Worm (Caenorhabditis elegans) whole organism, young adult: ENCODE measurements around the gene R07B7.12.

Source experiments
- B0019.2 ChIP-seq: fragments of 200-800 bp; sonication (Bioruptor generic); conservative IDR thresholded peaks from 2 replicates; pipeline ENCODE4 v1.3.6; 2022; ENCODE audit warnings: missing genetic modification reagents, missing genetic modification characterization, missing compliant biosample characterization
- B0336.3 ChIP-seq: fragments of 200-800 bp; sonication (Bioruptor generic); IDR thresholded peaks from 2 replicates; pipeline ENCODE4 v1.3.6; 2022; ENCODE audit warnings: missing genetic modification characterization, missing compliant biosample characterization
- F10E7.11 ChIP-seq: sonication (generic microtip); optimal IDR thresholded peaks from 2 replicates; lab custom pipeline; 2017; ENCODE audit warnings: mild to moderate bottlenecking, missing genetic modification characterization, moderate library complexity, missing compliant biosample characterization
- F23B12.7 ChIP-seq: sonication (generic microtip); optimal IDR thresholded peaks from 2 replicates; lab custom pipeline; 2017; ENCODE audit warnings: missing genetic modification characterization, mild to moderate bottlenecking, missing compliant biosample characterization, antibody characterized with exemption, moderate library complexity; ENCODE audit not compliant: insufficient read depth
- F39B2.1 ChIP-seq: fragments of 200-800 bp; sonication (Bioruptor generic); IDR thresholded peaks from 2 replicates; pipeline ENCODE4 v1.3.6; 2022; ENCODE audit warnings: missing genetic modification reagents, missing genetic modification characterization, missing compliant biosample characterization
- F49E8.2 ChIP-seq: sonication (generic microtip); optimal IDR thresholded peaks from 3 replicates; lab custom pipeline; 2017; ENCODE audit warnings: missing genetic modification characterization, mild to moderate bottlenecking, missing compliant biosample characterization, antibody characterized with exemption, moderate library complexity; ENCODE audit not compliant: insufficient read depth
- F52B5.7 ChIP-seq: sonication (generic microtip); optimal IDR thresholded peaks from 2 replicates; lab custom pipeline; 2016; ENCODE audit warnings: mild to moderate bottlenecking, missing genetic modification characterization, missing compliant biosample characterization
- F57A8.1 ChIP-seq: fragments of 200-800 bp; sonication (Bioruptor generic); optimal IDR thresholded peaks from 2 replicates; lab custom pipeline; 2018; ENCODE audit warnings: mild to moderate bottlenecking, missing genetic modification characterization, moderate library complexity, missing compliant biosample characterization
- F57C9.4 ChIP-seq: sonication (generic microtip); optimal IDR thresholded peaks from 2 replicates; lab custom pipeline; 2017; ENCODE audit warnings: mild to moderate bottlenecking, missing genetic modification characterization, missing compliant biosample characterization
- T26A5.8 ChIP-seq: sonication (generic microtip); optimal IDR thresholded peaks from 2 replicates; lab custom pipeline; 2016; ENCODE audit warnings: missing genetic modification characterization, missing compliant biosample characterization
- Y53G8AR.9 ChIP-seq: fragments of 200-800 bp; sonication (Bioruptor generic); conservative IDR thresholded peaks from 2 replicates; pipeline ENCODE4 v1.3.6; 2022; ENCODE audit warnings: missing genetic modification reagents, missing genetic modification characterization, missing compliant biosample characterization
- ZK185.1 ChIP-seq: sonication (generic microtip); optimal IDR thresholded peaks from 2 replicates; lab custom pipeline; 2016; ENCODE audit warnings: mild to moderate bottlenecking, missing genetic modification characterization, missing compliant biosample characterization; ENCODE audit not compliant: poor library complexity, severe bottlenecking
- akir-1 ChIP-seq: fragments of 200-800 bp; sonication (Bioruptor generic); optimal IDR thresholded peaks from 2 replicates; lab custom pipeline; 2018; ENCODE audit warnings: mild to moderate bottlenecking, missing genetic modification characterization, moderate library complexity, missing compliant biosample characterization
- atf-7 ChIP-seq: sonication (generic microtip); optimal IDR thresholded peaks from 2 replicates; lab custom pipeline; 2017; ENCODE audit warnings: mild to moderate bottlenecking, missing genetic modification characterization, missing compliant biosample characterization
- athp-1 ChIP-seq: sonication (generic microtip); optimal IDR thresholded peaks from 2 replicates; lab custom pipeline; 2017; ENCODE audit warnings: mild to moderate bottlenecking, missing genetic modification characterization, missing compliant biosample characterization
- attf-5 ChIP-seq: fragments of 200-800 bp; sonication (Bioruptor generic); optimal IDR thresholded peaks from 2 replicates; lab custom pipeline; 2018; ENCODE audit warnings: mild to moderate bottlenecking, missing genetic modification characterization, missing compliant biosample characterization
- ccch-3 ChIP-seq: fragments of 200-800 bp; sonication (Bioruptor generic); optimal IDR thresholded peaks from 2 replicates; lab custom pipeline; 2018; ENCODE audit warnings: mild to moderate bottlenecking, missing genetic modification characterization, missing compliant biosample characterization
- ceh-27 ChIP-seq: fragments of 200-800 bp; sonication (Bioruptor generic); optimal IDR thresholded peaks from 2 replicates; lab custom pipeline; 2018; ENCODE audit warnings: mild to moderate bottlenecking, missing genetic modification characterization, moderate library complexity, missing compliant biosample characterization
- ceh-58 ChIP-seq: fragments of 200-800 bp; sonication (Bioruptor generic); IDR thresholded peaks from 2 replicates; pipeline ENCODE4 v1.3.6; 2022; ENCODE audit warnings: missing genetic modification characterization, missing compliant biosample characterization
- ceh-79 ChIP-seq: sonication (generic microtip); optimal IDR thresholded peaks from 2 replicates; lab custom pipeline; 2017; ENCODE audit warnings: mild to moderate bottlenecking, missing genetic modification characterization, missing compliant biosample characterization
- chd-7 ChIP-seq: sonication (generic microtip); optimal IDR thresholded peaks from 2 replicates; lab custom pipeline; 2016; ENCODE audit warnings: mild to moderate bottlenecking, missing genetic modification characterization, moderate library complexity, missing compliant biosample characterization
- dpff-1 ChIP-seq: sonication (generic microtip); optimal IDR thresholded peaks from 2 replicates; lab custom pipeline; 2017; ENCODE audit warnings: mild to moderate bottlenecking, missing genetic modification characterization, missing compliant biosample characterization
- egl-44 ChIP-seq: fragments of 200-800 bp; sonication (Bioruptor generic); IDR thresholded peaks from 2 replicates; pipeline ENCODE4 v1.3.6; 2022; ENCODE audit warnings: missing genetic modification reagents, missing genetic modification characterization, missing compliant biosample characterization
- egrh-3 ChIP-seq: fragments of 200-800 bp; sonication (Bioruptor generic); IDR thresholded peaks from 2 replicates; pipeline ENCODE4 v1.3.6; 2022; ENCODE audit warnings: missing genetic modification reagents, missing genetic modification characterization, missing compliant biosample characterization
- hlh-26 ChIP-seq: fragments of 200-800 bp; sonication (Bioruptor generic); conservative IDR thresholded peaks from 2 replicates; pipeline ENCODE4 v1.3.6; 2022; ENCODE audit warnings: missing genetic modification reagents, missing genetic modification characterization, missing compliant biosample characterization
- hmg-20 ChIP-seq: fragments of 200-800 bp; sonication (Bioruptor generic); IDR thresholded peaks from 2 replicates; pipeline ENCODE4 v1.3.6; 2022; ENCODE audit warnings: missing genetic modification reagents, missing genetic modification characterization, missing compliant biosample characterization
- let-526 ChIP-seq: fragments of 200-800 bp; sonication (Bioruptor generic); IDR thresholded peaks from 2 replicates; pipeline ENCODE4 v1.3.6; 2022; ENCODE audit warnings: missing genetic modification reagents, missing genetic modification characterization, missing compliant biosample characterization
- lin-40 ChIP-seq: sonication (generic microtip); optimal IDR thresholded peaks from 2 replicates; lab custom pipeline; 2016; ENCODE audit warnings: missing genetic modification characterization, mild to moderate bottlenecking, missing compliant biosample characterization, missing genotype, missing genetic modification reagents
- lir-1 ChIP-seq: fragments of 200-800 bp; sonication (Bioruptor generic); conservative IDR thresholded peaks from 2 replicates; pipeline ENCODE4 v1.3.6; 2022; ENCODE audit warnings: missing genetic modification reagents, missing genetic modification characterization, missing compliant biosample characterization
- madf-8 ChIP-seq: fragments of 200-800 bp; sonication (Bioruptor generic); conservative IDR thresholded peaks from 2 replicates; pipeline ENCODE4 v1.3.6; 2022; ENCODE audit warnings: missing genetic modification reagents, missing genetic modification characterization, missing compliant biosample characterization
- mel-28 ChIP-seq: sonication (generic microtip); optimal IDR thresholded peaks from 2 replicates; lab custom pipeline; 2016; ENCODE audit warnings: borderline replicate concordance, mild to moderate bottlenecking, missing genetic modification characterization, missing compliant biosample characterization
- mxl-1 ChIP-seq: sonication (generic microtip); optimal IDR thresholded peaks from 2 replicates; lab custom pipeline; 2016; ENCODE audit warnings: missing genetic modification characterization, missing compliant biosample characterization
- nfyb-1 ChIP-seq: fragments of 200-800 bp; sonication (Bioruptor generic); IDR thresholded peaks from 2 replicates; pipeline ENCODE4 v1.3.6; 2022; ENCODE audit warnings: missing genetic modification reagents, missing genetic modification characterization, missing compliant biosample characterization
- nhr-80 ChIP-seq: sonication (generic microtip); optimal IDR thresholded peaks from 2 replicates; lab custom pipeline; 2016; ENCODE audit warnings: missing genetic modification characterization, missing compliant biosample characterization
- nhr-90 ChIP-seq: sonication (generic microtip); optimal IDR thresholded peaks from 2 replicates; lab custom pipeline; 2016; ENCODE audit warnings: missing genotype, mild to moderate bottlenecking, missing genetic modification characterization, missing compliant biosample characterization
- pbrm-1 ChIP-seq: fragments of 200-800 bp; sonication (Bioruptor generic); IDR thresholded peaks from 2 replicates; pipeline ENCODE4 v1.3.6; 2022; ENCODE audit warnings: missing genetic modification reagents, missing genetic modification characterization, missing compliant biosample characterization
- rpc-1 ChIP-seq, 2 experiments: fragments of 150-350 bp in 1 of 2; sonication (generic microtip) in 1 of 2; optimal IDR thresholded peaks; 2 replicates each; lab custom pipeline; 2014 to 2018; ENCODE audit warnings: missing biosample characterization in 1 of 2, missing genetic modification characterization in 1 of 2, missing genetic modification reagents in 1 of 2, missing genotype in 1 of 2
- sea-2 ChIP-seq: fragments of 200-800 bp; sonication (Bioruptor generic); IDR thresholded peaks from 2 replicates; pipeline ENCODE4 v1.3.6; 2022; ENCODE audit warnings: missing genetic modification characterization, missing compliant biosample characterization
- tlf-1 ChIP-seq: fragments of 200-800 bp; sonication (Bioruptor generic); optimal IDR thresholded peaks from 2 replicates; lab custom pipeline; 2018; ENCODE audit warnings: mild to moderate bottlenecking, missing genetic modification characterization, missing compliant biosample characterization
- unc-62 ChIP-seq: fragments of 150-350 bp; optimal IDR thresholded peaks from 2 replicates; lab custom pipeline; 2014; ENCODE audit warnings: missing biosample characterization, missing genetic modification reagents, missing genetic modification characterization
- ztf-18 ChIP-seq: sonication (generic microtip); optimal IDR thresholded peaks from 2 replicates; lab custom pipeline; 2016; ENCODE audit warnings: missing genotype, mild to moderate bottlenecking, missing genetic modification characterization, missing compliant biosample characterization
- ztf-26 ChIP-seq: sonication (generic microtip); optimal IDR thresholded peaks from 2 replicates; lab custom pipeline; 2017; ENCODE audit warnings: missing genetic modification characterization, missing compliant biosample characterization
- ztf-6 ChIP-seq: fragments of 200-800 bp; sonication (Bioruptor generic); IDR thresholded peaks from 2 replicates; pipeline ENCODE4 v1.3.6; 2022; ENCODE audit warnings: missing genetic modification reagents, missing genetic modification characterization, missing compliant biosample characterization

R07B7.12 gene

DNA sequence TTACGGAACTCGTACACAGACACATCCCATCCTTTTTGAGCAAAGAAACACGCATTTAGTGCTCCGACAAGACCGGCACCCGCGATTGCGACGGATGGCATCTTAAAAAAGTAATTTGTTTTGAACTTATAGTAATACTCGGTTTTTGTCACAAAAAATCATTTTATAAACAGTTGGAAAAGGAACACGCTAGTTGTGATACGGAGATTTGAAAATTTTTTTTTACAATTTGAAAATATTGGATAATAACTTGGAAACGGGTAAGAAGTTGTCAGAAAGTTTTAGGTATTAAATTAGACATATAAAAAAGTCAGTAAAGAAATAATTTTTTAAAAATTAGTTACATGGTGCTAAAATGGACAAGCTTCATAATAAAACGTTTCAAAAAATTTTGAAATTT lies 18.5 kb upstream of the R07B7.12 start, which contains the start of gene kmo-1:
Gene kmo-1 (minus strand): TSS at position 101 of the 400 bp plus-strand sequence.
- TF ChIP-seq let-526 (no peak), ztf-26 (no peak), Y53G8AR.9 (GFP tag; lab: Robert Waterston, UW) (no peak)
- TF ChIP-seq, all 124 proteins: peak for 0

DNA sequence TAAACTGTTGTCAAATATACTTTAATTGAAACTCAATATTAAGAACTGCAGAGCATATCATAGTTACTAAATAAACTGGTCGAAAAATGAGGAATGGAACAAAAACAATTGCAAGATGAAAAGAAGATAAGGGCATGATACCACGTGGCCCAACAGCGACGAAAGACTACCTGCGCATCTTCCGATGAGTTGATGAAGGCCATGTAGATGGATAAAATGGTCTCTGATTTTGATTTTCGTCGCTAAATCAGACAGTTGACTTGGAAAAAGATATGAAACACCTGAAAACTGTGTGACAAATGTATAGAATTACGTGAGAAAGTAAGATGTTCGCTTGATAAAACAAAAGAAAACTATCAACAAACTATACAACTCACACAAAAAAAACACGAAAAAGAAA lies 17.4 kb upstream of the R07B7.12 start:
- TF ChIP-seq B0019.2 (GFP tag; lab: Robert Waterston, UW) (no peak), atf-7 (tag; lab: Kevin White, UChicago) (no peak), ztf-6 (GFP tag; lab: Robert Waterston, UW) (no peak), chd-7 (tag; lab: Kevin White, UChicago) (no peak), nfyb-1 (GFP tag; lab: Robert Waterston, UW) (no peak), mel-28 (tag; lab: Kevin White, UChicago) (no peak), ZK185.1 (tag; lab: Kevin White, UChicago) (no peak), nhr-90 (tag; lab: Kevin White, UChicago) (no peak), ceh-79 (no peak), ztf-18 (no peak), rpc-1 (optimal IDR thresholded peaks at IDR 0.05; lab: Kevin White, UChicago) (no peak), rpc-1 (tag; optimal IDR thresholded peaks at IDR 0.05; lab: Kevin White, UChicago) (no peak), F10E7.11 (tag; lab: Kevin White, UChicago) (no peak), dpff-1 (tag; lab: Kevin White, UChicago) (no peak), B0336.3 (GFP tag; lab: Robert Waterston, UW) (no peak), F52B5.7 (tag; lab: Kevin White, UChicago) (no peak), attf-5 (no peak), unc-62 (GFP tag; lab: Kevin White, UChicago) (no peak)
- TF ChIP-seq, all 124 proteins: peak for 0

DNA sequence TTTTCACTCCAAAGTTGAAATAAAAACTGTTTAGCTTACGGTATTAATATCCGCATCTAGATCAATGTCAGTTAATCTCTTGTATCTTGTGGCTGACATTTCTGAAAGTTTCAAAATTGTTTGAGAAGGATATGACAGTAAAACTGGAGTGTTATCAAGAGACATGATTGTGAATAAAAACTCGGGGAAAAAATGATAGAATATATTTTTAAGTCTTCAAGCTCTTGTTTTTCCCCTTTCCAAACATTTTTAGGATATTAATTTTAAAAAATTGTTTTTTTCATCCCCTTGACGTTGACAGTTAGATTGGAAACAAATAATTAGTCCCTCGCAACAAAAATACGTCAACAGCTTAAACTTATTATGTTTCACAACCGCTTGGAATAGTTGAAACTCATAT lies 14.0 kb upstream of the R07B7.12 start, which contains the start of gene R07B7.6:
Gene R07B7.6 (minus strand): TSS at position 101 of the 400 bp plus-strand sequence.
- TF ChIP-seq egl-44 = no peak
- no peak for TF ChIP-seq T26A5.8
- TF ChIP-seq sea-2 (GFP tag; lab: Robert Waterston, UW) = no peak
- TF ChIP-seq egrh-3 (GFP tag; lab: Robert Waterston, UW) = no peak
- TF ChIP-seq athp-1 = no peak
- no peak for TF ChIP-seq madf-8
- no peak for TF ChIP-seq mxl-1 (tag; lab: Kevin White, UChicago)
- no peak for TF ChIP-seq hmg-20 (GFP tag; lab: Robert Waterston, UW)
- TF ChIP-seq lir-1 = no peak
- no peak for TF ChIP-seq chd-7 (tag; lab: Kevin White, UChicago)
- no peak for TF ChIP-seq B0336.3 (GFP tag; lab: Robert Waterston, UW)
- no peak for TF ChIP-seq tlf-1 (GFP tag; lab: Kevin White, UChicago)
- no peak for TF ChIP-seq pbrm-1 (GFP tag; lab: Robert Waterston, UW)
- TF ChIP-seq, all 124 proteins: peak for 0

DNA sequence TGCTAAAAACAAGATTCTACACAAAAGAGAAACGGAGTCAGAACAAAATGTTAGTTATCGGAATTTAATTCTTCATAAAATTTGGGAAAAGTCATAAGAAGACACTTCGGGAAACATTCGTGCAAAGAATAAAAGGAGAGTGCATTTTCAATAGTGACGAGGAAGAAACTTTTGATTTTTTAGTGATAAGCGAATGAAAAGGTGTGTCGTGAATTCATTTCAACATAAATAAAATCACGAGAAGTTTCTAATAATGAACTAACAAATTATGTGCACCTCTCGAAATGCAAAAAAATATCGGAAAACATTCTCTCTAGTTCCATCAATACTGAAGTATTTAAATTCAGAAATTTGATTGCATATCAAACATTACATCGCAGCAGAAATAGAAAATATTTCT lies 12.9 kb upstream of the R07B7.12 start:
- TF ChIP-seq nhr-80 (tag; lab: Kevin White, UChicago) (peak; percentile 75), F23B12.7 (peak; percentile 37), ceh-27 (no peak)

DNA sequence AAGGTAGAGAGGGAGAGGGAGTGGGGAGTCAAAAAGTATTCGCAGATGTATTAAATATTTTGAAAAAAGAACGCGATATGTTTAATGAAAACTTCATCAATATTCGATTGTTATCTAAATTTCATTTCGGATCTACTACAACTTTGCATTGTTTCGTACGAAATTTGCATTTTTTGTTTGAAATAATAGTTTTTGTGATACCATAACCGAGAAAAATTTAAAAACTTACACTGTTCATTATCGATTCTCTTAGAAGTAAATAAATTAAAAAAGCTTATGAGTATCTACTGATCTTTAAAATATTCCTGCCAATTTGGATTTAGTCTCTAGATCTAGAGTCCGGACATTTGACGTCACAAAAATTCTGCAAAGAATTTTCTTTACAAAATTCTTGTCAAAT lies 8.6 kb upstream of the R07B7.12 start, which contains the start of gene R07B7.9:
Gene R07B7.9 (minus strand): TSS at position 101 of the 400 bp plus-strand sequence.
- TF ChIP-seq F23B12.7 = no peak
- no peak for TF ChIP-seq ccch-3 (GFP tag; lab: Kevin White, UChicago)
- TF ChIP-seq lin-40 (tag; lab: Kevin White, UChicago) = no peak
- no peak for TF ChIP-seq F57C9.4
- TF ChIP-seq F49E8.2 = no peak
- TF ChIP-seq F39B2.1 = no peak
- no peak for TF ChIP-seq B0019.2 (GFP tag; lab: Robert Waterston, UW)
- TF ChIP-seq akir-1 (GFP tag; lab: Kevin White, UChicago) = no peak
- TF ChIP-seq ceh-79 = no peak
- TF ChIP-seq nfyb-1 (GFP tag; lab: Robert Waterston, UW) = no peak
- no peak for TF ChIP-seq F57A8.1 (GFP tag; lab: Kevin White, UChicago)
- TF ChIP-seq mel-28 (tag; lab: Kevin White, UChicago) = no peak
- no peak for TF ChIP-seq hlh-26 (GFP tag; lab: Robert Waterston, UW)
- TF ChIP-seq ceh-58 (GFP tag; lab: Robert Waterston, UW) = no peak
- TF ChIP-seq F10E7.11 (tag; lab: Kevin White, UChicago) = no peak
